Fruit fly (Drosophila melanogaster) S2 (cell line): ENCODE results near the gene kon.

Experiments used
- CG8478 ChIP-seq: fragments of >200 bp; optimal IDR thresholded peaks from 2 replicates; lab custom pipeline; 2018
- CTCF ChIP-seq, 2 experiments: fragments of >200 bp; optimal IDR thresholded peaks; 2 replicates each; lab custom pipeline; 2018

dm6 chr2L:18518852-18519251, 15.1 kb upstream of the kon start:
- no peak for TF ChIP-seq CTCF (optimal IDR thresholded peaks at IDR 0.05; lab: Kevin White, UChicago)
- no peak for TF ChIP-seq CG8478 (lab: Kevin White, UChicago)
